Fruit fly (Drosophila melanogaster) whole organism, wandering third instar larva: ENCODE results near the gene crc.

ENCODE experiments used
- Abd-B ChIP-seq: fragments of >200 bp; optimal IDR thresholded peaks from 2 replicates; lab custom pipeline; 2017; ENCODE audit warnings: missing biosample characterization, missing genetic modification characterization
- CG32264 ChIP-seq: fragments of 200-800 bp; sonication (Bioruptor generic); optimal IDR thresholded peaks from 2 replicates; lab custom pipeline; 2016; ENCODE audit warnings: missing biosample characterization, missing genetic modification characterization
- CG9705 ChIP-seq: fragments of 200-800 bp; sonication (Bioruptor generic); optimal IDR thresholded peaks from 2 replicates; lab custom pipeline; 2018; ENCODE audit warnings: missing biosample characterization, mild to moderate bottlenecking, missing genetic modification characterization
- CrebA ChIP-seq: fragments of 200-800 bp; sonication (Bioruptor generic); optimal IDR thresholded peaks from 2 replicates; lab custom pipeline; 2016; ENCODE audit warnings: missing biosample characterization, mild to moderate bottlenecking, missing genetic modification characterization, borderline replicate concordance
- Dfd ChIP-seq: fragments of >200 bp; optimal IDR thresholded peaks from 2 replicates; lab custom pipeline; 2017; ENCODE audit warnings: missing biosample characterization, missing genetic modification characterization
- Dif ChIP-seq: fragments of 200-275, 200-300 bp; sonication (Bioruptor generic); optimal IDR thresholded peaks from 2 replicates; lab custom pipeline; 2018; ENCODE audit warnings: missing biosample characterization, missing genetic modification characterization; ENCODE audit not compliant: partially characterized antibody
- GATAd ChIP-seq: sonication (Bioruptor generic); optimal IDR thresholded peaks from 2 replicates; lab custom pipeline; 2016; ENCODE audit warnings: missing biosample characterization, missing genetic modification characterization
- HLH106 ChIP-seq: fragments of 200-800 bp; optimal IDR thresholded peaks from 3 replicates; lab custom pipeline; 2019; ENCODE audit warnings: missing biosample characterization, mild to moderate bottlenecking, missing genetic modification characterization, moderate library complexity
- Hnf4 ChIP-seq: fragments of 200-800 bp; sonication (Bioruptor generic); optimal IDR thresholded peaks from 2 replicates; lab custom pipeline; 2016; ENCODE audit warnings: missing biosample characterization, mild to moderate bottlenecking, missing genetic modification characterization
- Hr78 ChIP-seq: fragments of >200 bp; optimal IDR thresholded peaks from 2 replicates; lab custom pipeline; 2017; ENCODE audit warnings: missing biosample characterization, missing genetic modification characterization
- Hr83 ChIP-seq: fragments of 200-300 bp; sonication (Bioruptor generic); optimal IDR thresholded peaks from 2 replicates; lab custom pipeline; 2016; ENCODE audit warnings: missing biosample characterization, mild to moderate bottlenecking, missing genetic modification characterization, moderate library complexity; ENCODE audit not compliant: poor library complexity, severe bottlenecking
- Jra ChIP-seq: sonication (Bioruptor generic); optimal IDR thresholded peaks from 2 replicates; lab custom pipeline; 2016; ENCODE audit warnings: missing biosample characterization, missing genetic modification characterization
- Mio ChIP-seq: sonication (Bioruptor generic); optimal IDR thresholded peaks from 2 replicates; lab custom pipeline; 2016; ENCODE audit warnings: missing biosample characterization, missing genetic modification characterization
- Myc ChIP-seq: fragments of >200 bp; optimal IDR thresholded peaks from 2 replicates; lab custom pipeline; 2017
- N ChIP-seq: fragments of >200 bp; optimal IDR thresholded peaks from 2 replicates; lab custom pipeline; 2018; ENCODE audit warnings: missing biosample characterization, missing external identifiers, missing genetic modification characterization
- OdsH ChIP-seq: fragments of 200-800 bp; sonication (Bioruptor generic); optimal IDR thresholded peaks from 2 replicates; lab custom pipeline; 2016; ENCODE audit warnings: missing biosample characterization, mild to moderate bottlenecking, missing genetic modification characterization
- Rel ChIP-seq, 2 experiments: fragments of 200-800 bp; sonication (Bioruptor generic) in 1 of 2; optimal IDR thresholded peaks; 2 replicates in 1 of 2; 3 replicates in 1 of 2; lab custom pipeline; 2016 to 2019; ENCODE audit warnings: mild to moderate bottlenecking in 2 of 2, missing biosample characterization in 2 of 2, missing genetic modification characterization in 2 of 2, moderate library complexity in 1 of 2
- Sp1 ChIP-seq: fragments of 200-800 bp; sonication (Bioruptor generic); optimal IDR thresholded peaks from 3 replicates; lab custom pipeline; 2019; ENCODE audit warnings: missing biosample characterization, mild to moderate bottlenecking, missing genetic modification characterization, moderate library complexity
- Vsx2 ChIP-seq: fragments of 200-300, 225-300 bp; sonication (Bioruptor generic); optimal IDR thresholded peaks from 2 replicates; lab custom pipeline; 2018; ENCODE audit warnings: missing biosample characterization, missing genetic modification characterization; ENCODE audit not compliant: partially characterized antibody
- br ChIP-seq: fragments of 200-800 bp; sonication (Bioruptor generic); optimal IDR thresholded peaks from 2 replicates; lab custom pipeline; 2016; ENCODE audit warnings: missing biosample characterization, missing genetic modification characterization
- brk ChIP-seq: fragments of 200-800 bp; sonication (Bioruptor generic); optimal IDR thresholded peaks from 2 replicates; lab custom pipeline; 2016; ENCODE audit warnings: missing biosample characterization, mild to moderate bottlenecking, missing genetic modification characterization
- dl ChIP-seq, 2 experiments: fragments of 175-275, 200-275 bp in 1 of 2; fragments of 200-275 bp in 1 of 2; sonication (Bioruptor generic); optimal IDR thresholded peaks; lab custom pipeline; 2018; ENCODE audit warnings: mild to moderate bottlenecking in 2 of 2, missing biosample characterization in 2 of 2, missing genetic modification characterization in 2 of 2, moderate library complexity in 2 of 2; ENCODE audit not compliant: partially characterized antibody in 2 of 2, insufficient read depth in 1 of 2
- dmrt93B ChIP-seq: fragments of 200-800 bp; sonication (Bioruptor generic); optimal IDR thresholded peaks from 2 replicates; lab custom pipeline; 2018; ENCODE audit warnings: missing biosample characterization, mild to moderate bottlenecking, missing genetic modification characterization
- dsf ChIP-seq: sonication (Bioruptor generic); optimal IDR thresholded peaks from 2 replicates; lab custom pipeline; 2016; ENCODE audit warnings: missing biosample characterization, missing genetic modification characterization, borderline replicate concordance
- ey ChIP-seq: fragments of 200-800 bp; sonication (Bioruptor generic); optimal IDR thresholded peaks from 2 replicates; lab custom pipeline; 2016; ENCODE audit warnings: missing biosample characterization, missing genetic modification characterization
- foxo ChIP-seq, 2 experiments: fragments of 200-800 bp; sonication (Bioruptor generic); optimal IDR thresholded peaks; 2 replicates in 1 of 2; 3 replicates in 1 of 2; lab custom pipeline; 2016 to 2017; ENCODE audit warnings: missing biosample characterization in 2 of 2, missing genetic modification characterization in 2 of 2
- fru ChIP-seq: fragments of 200-800 bp; sonication (Bioruptor generic); optimal IDR thresholded peaks from 3 replicates; lab custom pipeline; 2016; ENCODE audit warnings: missing biosample characterization, mild to moderate bottlenecking, missing genetic modification characterization
- h ChIP-seq: fragments of 200-800 bp; sonication (Bioruptor generic); optimal IDR thresholded peaks from 3 replicates; lab custom pipeline; 2016; ENCODE audit warnings: missing biosample characterization, mild to moderate bottlenecking, missing genetic modification characterization
- jim ChIP-seq: fragments of 175-275, 200-325 bp; sonication (Bioruptor generic); optimal IDR thresholded peaks from 2 replicates; lab custom pipeline; 2016; ENCODE audit warnings: missing biosample characterization, mild to moderate bottlenecking, missing genetic modification characterization
- lola ChIP-seq: fragments of >200 bp; optimal IDR thresholded peaks from 2 replicates; lab custom pipeline; 2017; ENCODE audit warnings: missing biosample characterization, missing genetic modification characterization
- pan ChIP-seq: fragments of >200 bp; optimal IDR thresholded peaks from 2 replicates; lab custom pipeline; 2017
- psq ChIP-seq: fragments of 200-800 bp; sonication (Bioruptor generic); optimal IDR thresholded peaks from 3 replicates; lab custom pipeline; 2017; ENCODE audit warnings: missing biosample characterization, mild to moderate bottlenecking, missing genetic modification characterization, moderate library complexity
- rgr ChIP-seq: fragments of 200-800 bp; sonication (Bioruptor generic); optimal IDR thresholded peaks from 3 replicates; lab custom pipeline; 2016; ENCODE audit warnings: missing biosample characterization, mild to moderate bottlenecking, missing genetic modification characterization
- sage ChIP-seq: fragments of 200-800 bp; sonication (Bioruptor generic); optimal IDR thresholded peaks from 2 replicates; lab custom pipeline; 2016; ENCODE audit warnings: missing biosample characterization, mild to moderate bottlenecking, missing genetic modification characterization
- sv ChIP-seq: fragments of 200-800 bp; sonication (Bioruptor generic); optimal IDR thresholded peaks from 3 replicates; lab custom pipeline; 2016; ENCODE audit warnings: missing biosample characterization, missing genetic modification characterization
- tai ChIP-seq: sonication (Bioruptor generic); optimal IDR thresholded peaks from 2 replicates; lab custom pipeline; 2016; ENCODE audit warnings: missing biosample characterization, missing genetic modification characterization
- usp ChIP-seq: fragments of >200 bp; optimal IDR thresholded peaks from 2 replicates; lab custom pipeline; 2017; ENCODE audit warnings: missing biosample characterization, missing genetic modification characterization
- woc ChIP-seq: sonication (Bioruptor generic); optimal IDR thresholded peaks from 2 replicates; lab custom pipeline; 2016; ENCODE audit warnings: missing biosample characterization, mild to moderate bottlenecking, missing genetic modification characterization

The crc gene

dm6 chr2L:21313909-21314400 lies 3.3 kb downstream of the crc start, which contains the start of gene CG46314:
Gene CG46314 (plus strand): TSS chr2L:21314360.
- TF ChIP-seq pan (lab: Kevin White, UChicago) (no peak), Vsx2 (GFP tag; lab: Kevin White, UChicago) (peak; percentile 50), CrebA (GFP tag; lab: Kevin White, UChicago) (no peak), Sp1 (GFP tag; lab: Kevin White, UChicago) (peak; percentile 68), sage (GFP tag; lab: Kevin White, UChicago) (no peak), Abd-B (GFP tag; lab: Kevin White, UChicago) (no peak), dmrt93B (GFP tag; lab: Kevin White, UChicago) (peak; percentile 53), Dif (GFP tag; lab: Kevin White, UChicago) (peak; percentile 66), rgr (GFP tag; lab: Kevin White, UChicago) (peak; percentile 54), Rel (GFP tag; optimal IDR thresholded peaks at IDR 0.05; lab: Kevin White, UChicago) (no peak), Rel (tag; optimal IDR thresholded peaks at IDR 0.05; lab: Kevin White, UChicago) (peak; percentile 14), foxo (GFP tag; optimal IDR thresholded peaks at IDR 0.05; lab: Kevin White, UChicago) (peak in 1 of 2 experiments; percentile 73), CG9705 (GFP tag; lab: Kevin White, UChicago) (peak; percentile 53), N (no peak), HLH106 (tag; lab: Kevin White, UChicago) (peak; percentile 71), CG32264 (no peak), Hr83 (peak; percentile 75), psq (GFP tag; lab: Kevin White, UChicago) (peak; percentile 20), usp (no peak), GATAd (GFP tag; lab: Kevin White, UChicago) (no peak), sv (GFP tag; lab: Kevin White, UChicago) (no peak), jim (GFP tag; lab: Kevin White, UChicago) (no peak), Myc (lab: Kevin White, UChicago) (no peak), brk (GFP tag; lab: Kevin White, UChicago) (no peak), Mio (GFP tag; lab: Kevin White, UChicago) (no peak), ey (GFP tag; lab: Kevin White, UChicago) (peak; percentile 48), br (GFP tag; lab: Kevin White, UChicago) (peak; percentile 33), woc (GFP tag; lab: Kevin White, UChicago) (peak; percentile 76), dl (GFP tag; optimal IDR thresholded peaks at IDR 0.05; lab: Kevin White, UChicago; ENCODE audit: insufficient read depth in 1 of 2, partially characterized antibody in 2 of 2) (peak; percentile 57 to 74), h (GFP tag; lab: Kevin White, UChicago) (peak; percentile 55), Jra (no peak), OdsH (GFP tag; lab: Kevin White, UChicago) (peak; percentile 56), Dfd (GFP tag; lab: Kevin White, UChicago) (no peak), Hr78 (no peak), fru (GFP tag; lab: Kevin White, UChicago) (peak; percentile 74), tai (GFP tag; lab: Kevin White, UChicago) (no peak), dsf (GFP tag; lab: Kevin White, UChicago) (no peak), lola (GFP tag; lab: Kevin White, UChicago) (no peak), Hnf4 (no peak)

DNA sequence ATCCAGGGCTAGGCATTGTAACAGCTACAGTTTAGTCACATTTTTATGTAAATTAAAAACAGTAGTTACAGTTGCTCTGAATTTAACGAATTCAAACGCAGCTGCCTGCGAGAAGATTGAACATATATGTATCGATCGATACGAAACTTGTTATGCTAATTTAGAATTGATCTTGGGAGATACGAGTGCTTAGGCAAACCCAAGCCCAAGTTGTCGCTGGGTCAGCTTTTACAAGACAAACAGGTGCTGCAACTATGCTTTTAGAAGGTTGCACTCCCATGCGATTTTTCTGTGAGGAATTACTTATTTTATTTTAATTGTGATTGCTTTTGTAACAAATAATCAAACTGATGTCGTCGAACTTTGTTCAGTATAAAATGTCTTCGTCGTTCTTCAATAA lies 6.0 kb downstream of the crc start:
- TF ChIP-seq Mio (GFP tag; lab: Kevin White, UChicago), result no peak
- TF ChIP-seq tai (GFP tag; lab: Kevin White, UChicago), result no peak
- no peak for TF ChIP-seq Myc (lab: Kevin White, UChicago)
- TF ChIP-seq dsf (GFP tag; lab: Kevin White, UChicago), result no peak
- no peak for TF ChIP-seq Rel (GFP tag; optimal IDR thresholded peaks at IDR 0.05; lab: Kevin White, UChicago)
- TF ChIP-seq Rel (tag; optimal IDR thresholded peaks at IDR 0.05; lab: Kevin White, UChicago), result no peak
- TF ChIP-seq foxo (GFP tag; optimal IDR thresholded peaks at IDR 0.05; lab: Kevin White, UChicago), result no peak
- TF ChIP-seq Jra, result no peak
- TF ChIP-seq Sp1 (GFP tag; lab: Kevin White, UChicago), result no peak
- TF ChIP-seq N, result no peak
- no peak for TF ChIP-seq jim (GFP tag; lab: Kevin White, UChicago)
- no peak for TF ChIP-seq GATAd (GFP tag; lab: Kevin White, UChicago)
- no peak for TF ChIP-seq OdsH (GFP tag; lab: Kevin White, UChicago)
- TF ChIP-seq dl (GFP tag; optimal IDR thresholded peaks at IDR 0.05; lab: Kevin White, UChicago; ENCODE audit: insufficient read depth in 1 of 2, partially characterized antibody in 2 of 2), result no peak
- TF ChIP-seq psq (GFP tag; lab: Kevin White, UChicago), result no peak
- TF ChIP-seq CG32264, result no peak
- no peak for TF ChIP-seq Hnf4
- TF ChIP-seq rgr (GFP tag; lab: Kevin White, UChicago), result no peak
- no peak for TF ChIP-seq sv (GFP tag; lab: Kevin White, UChicago)
- no peak for TF ChIP-seq Hr83
- no peak for TF ChIP-seq ey (GFP tag; lab: Kevin White, UChicago)
